Worm (Caenorhabditis elegans) whole organism, L1 larva: ENCODE data around the gene W08A12.3.

Experiments used
- C04F5.9 ChIP-seq: sonication (generic microtip); optimal IDR thresholded peaks from 2 replicates; lab custom pipeline; 2016; ENCODE audit warnings: missing genetic modification characterization, missing compliant biosample characterization
- F16B12.6 ChIP-seq: fragments of 150-350 bp; optimal IDR thresholded peaks from 2 replicates; lab custom pipeline; 2014; ENCODE audit warnings: missing biosample characterization, missing genetic modification characterization
- aly-2 ChIP-seq: fragments of 150-350 bp; optimal IDR thresholded peaks from 2 replicates; lab custom pipeline; 2014; ENCODE audit warnings: missing biosample characterization, missing genetic modification characterization
- ama-1 ChIP-seq: fragments of 150-350 bp; optimal IDR thresholded peaks from 2 replicates; lab custom pipeline; 2014
- blmp-1 ChIP-seq: fragments of 150-350 bp; optimal IDR thresholded peaks from 2 replicates; lab custom pipeline; 2014; ENCODE audit warnings: missing biosample characterization, missing genetic modification characterization
- ceh-63 ChIP-seq: fragments of 200-800 bp; sonication (Bioruptor generic); optimal IDR thresholded peaks from 2 replicates; lab custom pipeline; 2018; ENCODE audit warnings: mild to moderate bottlenecking, missing genetic modification characterization, missing compliant biosample characterization
- ceh-82 ChIP-seq, 3 experiments: fragments of 150-350 bp in 1 of 3; sonication (generic microtip) in 2 of 3; optimal IDR thresholded peaks; 2 replicates each; lab custom pipeline; 2014 to 2017; ENCODE audit warnings: missing biosample characterization in 3 of 3, missing genetic modification characterization in 3 of 3
- ceh-88 ChIP-seq: fragments of 200-800 bp; sonication (Bioruptor generic); IDR thresholded peaks from 2 replicates; pipeline ENCODE4 v1.3.6; 2022; ENCODE audit warnings: missing genetic modification characterization, missing compliant biosample characterization
- dsc-1 ChIP-seq: sonication (generic microtip); optimal IDR thresholded peaks from 2 replicates; lab custom pipeline; 2016; ENCODE audit warnings: mild to moderate bottlenecking, missing genetic modification characterization, missing compliant biosample characterization
- efl-1 ChIP-seq, 4 experiments: fragments of 150-350 bp; optimal IDR thresholded peaks in 3 of 4; peaks in 1 of 4; 1 replicate in 1 of 4; 2 replicates in 3 of 4; lab custom pipeline; 2014; ENCODE audit warnings: missing biosample characterization in 2 of 4, missing genetic modification characterization in 2 of 4, missing genetic modification reagents in 2 of 4
- egl-13 ChIP-seq: sonication (generic microtip); optimal IDR thresholded peaks from 2 replicates; lab custom pipeline; 2016; ENCODE audit warnings: missing genotype, missing genetic modification reagents, missing genetic modification characterization, missing compliant biosample characterization
- elt-2 ChIP-seq: sonication (generic microtip); optimal IDR thresholded peaks from 2 replicates; lab custom pipeline; 2016; ENCODE audit warnings: missing genetic modification characterization, mild to moderate bottlenecking, inconsistent platforms, missing compliant biosample characterization, missing genetic modification reagents
- elt-3 ChIP-seq, 6 experiments: fragments of 150-350 bp in 1 of 6; sonication (generic microtip); optimal IDR thresholded peaks; 2 replicates each; lab custom pipeline; 2017 to 2018; ENCODE audit warnings: missing biosample characterization in 6 of 6, missing genetic modification characterization in 6 of 6, inconsistent platforms in 1 of 6
- ets-5 ChIP-seq: fragments of 200-800 bp; sonication (Bioruptor generic); IDR thresholded peaks from 2 replicates; pipeline ENCODE4 v1.3.6; 2022; ENCODE audit warnings: missing genetic modification characterization, missing compliant biosample characterization
- fkh-8 ChIP-seq: sonication (generic microtip); optimal IDR thresholded peaks from 2 replicates; lab custom pipeline; 2016; ENCODE audit warnings: mild to moderate bottlenecking, missing genetic modification characterization, missing compliant biosample characterization
- grh-1 ChIP-seq: fragments of 200-800 bp; sonication (Bioruptor generic); IDR thresholded peaks from 2 replicates; pipeline ENCODE4 v1.3.6; 2022; ENCODE audit warnings: missing genetic modification reagents, missing genetic modification characterization, missing compliant biosample characterization
- jun-1 ChIP-seq: fragments of 150-350 bp; optimal IDR thresholded peaks from 2 replicates; lab custom pipeline; 2014; ENCODE audit warnings: missing biosample characterization, missing genetic modification reagents, missing genetic modification characterization
- lin-13 ChIP-seq: fragments of 150-350 bp; optimal IDR thresholded peaks from 2 replicates; lab custom pipeline; 2014; ENCODE audit warnings: missing biosample characterization, missing genetic modification reagents, missing genetic modification characterization
- lin-14 ChIP-seq: fragments of 200-800 bp; sonication (Bioruptor generic); optimal IDR thresholded peaks from 2 replicates; lab custom pipeline; 2018; ENCODE audit warnings: mild to moderate bottlenecking, missing genetic modification characterization, moderate library complexity, missing compliant biosample characterization
- lin-35 ChIP-seq, 2 experiments: fragments of 150-350 bp; optimal IDR thresholded peaks; 2 replicates each; lab custom pipeline; 2014; ENCODE audit warnings: missing biosample characterization in 2 of 2, missing genetic modification characterization in 2 of 2, missing genetic modification reagents in 2 of 2
- lin-39 ChIP-seq: fragments of 150-350 bp; optimal IDR thresholded peaks from 2 replicates; lab custom pipeline; 2014; ENCODE audit warnings: missing biosample characterization, missing genetic modification reagents, missing genetic modification characterization
- lir-3 ChIP-seq: sonication (generic microtip); optimal IDR thresholded peaks from 2 replicates; lab custom pipeline; 2016; ENCODE audit warnings: mild to moderate bottlenecking, missing genetic modification characterization, moderate library complexity, missing compliant biosample characterization; ENCODE audit not compliant: poor library complexity
- lsy-2 ChIP-seq, 2 experiments: fragments of 150-350 bp; optimal IDR thresholded peaks; 2 replicates each; lab custom pipeline; 2014; ENCODE audit warnings: missing biosample characterization in 2 of 2, missing genetic modification characterization in 2 of 2
- mdl-1 ChIP-seq, 2 experiments: fragments of 150-350 bp; optimal IDR thresholded peaks; 2 replicates each; lab custom pipeline; 2014 to 2017; ENCODE audit warnings: missing biosample characterization in 2 of 2, missing genetic modification characterization in 2 of 2, inconsistent platforms in 1 of 2
- mep-1 ChIP-seq: fragments of 150-350 bp; optimal IDR thresholded peaks from 2 replicates; lab custom pipeline; 2014; ENCODE audit warnings: missing biosample characterization, missing genetic modification characterization
- nhr-11 ChIP-seq: fragments of 150-350 bp; optimal IDR thresholded peaks from 2 replicates; lab custom pipeline; 2014; ENCODE audit warnings: missing biosample characterization, missing genetic modification characterization
- nhr-19 ChIP-seq: fragments of 200-800 bp; sonication (Bioruptor generic); conservative IDR thresholded peaks from 2 replicates; pipeline ENCODE4 v1.3.6; 2022; ENCODE audit warnings: missing genetic modification characterization, missing compliant biosample characterization
- nhr-47 ChIP-seq: sonication (generic microtip); optimal IDR thresholded peaks from 2 replicates; lab custom pipeline; 2016; ENCODE audit warnings: mild to moderate bottlenecking, missing genetic modification characterization, moderate library complexity, missing compliant biosample characterization
- nhr-71 ChIP-seq: sonication (generic microtip); optimal IDR thresholded peaks from 2 replicates; lab custom pipeline; 2016; ENCODE audit warnings: mild to moderate bottlenecking, missing genetic modification characterization, moderate library complexity, missing compliant biosample characterization
- nhr-76 ChIP-seq: sonication (generic microtip); optimal IDR thresholded peaks from 2 replicates; lab custom pipeline; 2017; ENCODE audit warnings: missing biosample characterization, missing genetic modification characterization
- nhr-77 ChIP-seq: fragments of 150-350 bp; optimal IDR thresholded peaks from 2 replicates; lab custom pipeline; 2014; ENCODE audit warnings: missing biosample characterization, missing genetic modification characterization
- nhr-85 ChIP-seq: sonication (generic microtip); peaks from one replicate; lab custom pipeline; 2016; ENCODE audit warnings: missing genetic modification characterization, inconsistent platforms, missing compliant biosample characterization
- nhr-90 ChIP-seq: sonication (generic microtip); optimal IDR thresholded peaks from 2 replicates; lab custom pipeline; 2016; ENCODE audit warnings: mild to moderate bottlenecking, missing genetic modification characterization, missing compliant biosample characterization; ENCODE audit not compliant: poor library complexity
- pag-3 ChIP-seq: sonication (generic microtip); optimal IDR thresholded peaks from 2 replicates; lab custom pipeline; 2017; ENCODE audit warnings: missing genetic modification characterization, mild to moderate bottlenecking, missing compliant biosample characterization, antibody characterized with exemption, borderline replicate concordance; ENCODE audit not compliant: insufficient read depth
- pqm-1 ChIP-seq: sonication (generic microtip); optimal IDR thresholded peaks from 3 replicates; lab custom pipeline; 2017; ENCODE audit warnings: missing biosample characterization, missing genetic modification characterization
- rnt-1 ChIP-seq: sonication (generic microtip); optimal IDR thresholded peaks from 2 replicates; lab custom pipeline; 2016; ENCODE audit warnings: mild to moderate bottlenecking, missing genetic modification characterization, moderate library complexity, missing compliant biosample characterization
- snpc-4 ChIP-seq: fragments of 150-350 bp; optimal IDR thresholded peaks from 2 replicates; lab custom pipeline; 2014; ENCODE audit warnings: missing biosample characterization, missing genetic modification characterization
- snu-23 ChIP-seq: sonication (generic microtip); optimal IDR thresholded peaks from 2 replicates; lab custom pipeline; 2016; ENCODE audit warnings: missing genetic modification characterization, missing compliant biosample characterization
- sox-4 ChIP-seq: sonication (generic microtip); optimal IDR thresholded peaks from 2 replicates; lab custom pipeline; 2016; ENCODE audit warnings: missing genetic modification characterization, missing compliant biosample characterization
- swsn-7 ChIP-seq: sonication (generic microtip); optimal IDR thresholded peaks from 2 replicates; lab custom pipeline; 2016; ENCODE audit warnings: missing genetic modification characterization, missing compliant biosample characterization
- tbx-2 ChIP-seq: sonication (generic microtip); optimal IDR thresholded peaks from 2 replicates; lab custom pipeline; 2016; ENCODE audit warnings: missing genetic modification characterization, missing compliant biosample characterization
- tlp-1 ChIP-seq: fragments of 150-350 bp; optimal IDR thresholded peaks from 2 replicates; lab custom pipeline; 2014; ENCODE audit warnings: missing biosample characterization, missing genetic modification characterization
- unc-130 ChIP-seq: fragments of 150-350 bp; optimal IDR thresholded peaks from 2 replicates; lab custom pipeline; 2017; ENCODE audit warnings: missing biosample characterization, missing genetic modification characterization, inconsistent platforms
- unc-30 ChIP-seq: sonication (generic microtip); optimal IDR thresholded peaks from 2 replicates; lab custom pipeline; 2017; ENCODE audit warnings: missing biosample characterization, missing genetic modification characterization
- unc-86 ChIP-seq: sonication (generic microtip); optimal IDR thresholded peaks from 2 replicates; lab custom pipeline; 2016; ENCODE audit warnings: missing genetic modification characterization, missing compliant biosample characterization
- unc-98 ChIP-seq: fragments of 200-800 bp; sonication (Bioruptor generic); IDR thresholded peaks from 2 replicates; pipeline ENCODE4 v1.3.6; 2022; ENCODE audit warnings: missing genetic modification characterization, missing compliant biosample characterization
- vab-15 ChIP-seq: sonication (generic microtip); optimal IDR thresholded peaks from 2 replicates; lab custom pipeline; 2017; ENCODE audit warnings: missing genotype, mild to moderate bottlenecking, missing genetic modification characterization, missing compliant biosample characterization
- zag-1 ChIP-seq: fragments of 150-350 bp; optimal IDR thresholded peaks from 2 replicates; lab custom pipeline; 2014; ENCODE audit warnings: missing biosample characterization, missing genetic modification characterization
- zip-4 ChIP-seq: fragments of 200-800 bp; sonication (Bioruptor generic); optimal IDR thresholded peaks from 2 replicates; lab custom pipeline; 2018; ENCODE audit warnings: mild to moderate bottlenecking, missing genetic modification characterization, moderate library complexity, missing compliant biosample characterization
- ztf-11 ChIP-seq, 2 experiments: sonication (generic microtip); optimal IDR thresholded peaks; 2 replicates each; lab custom pipeline; 2016 to 2017; ENCODE audit warnings: missing genetic modification characterization in 2 of 2, missing biosample characterization in 1 of 2, missing compliant biosample characterization in 1 of 2

The W08A12.3 gene

DNA sequence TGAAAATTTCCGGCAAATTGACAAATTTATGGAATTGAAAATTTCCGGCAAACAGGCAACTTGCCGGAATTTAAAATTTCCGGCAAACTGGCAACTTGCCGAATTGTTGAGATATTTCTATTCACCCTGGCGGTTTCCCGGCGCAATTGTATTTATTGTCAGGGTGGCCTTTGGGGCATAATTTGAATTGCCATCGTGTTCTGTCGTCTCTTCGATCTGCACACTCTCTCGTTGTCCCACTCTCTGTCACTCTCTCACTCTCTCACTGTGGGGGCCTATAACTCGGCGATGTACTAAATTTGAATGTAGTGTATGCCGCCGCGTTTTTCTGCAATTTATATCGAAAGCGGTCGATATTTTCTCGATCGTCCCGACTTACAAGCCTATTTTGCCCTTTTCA, 20.3 kb downstream of the W08A12.3 start:
- TF ChIP-seq mep-1 (tag; lab: Kevin White, UChicago) (peak; percentile 1), unc-130 (no peak), aly-2 (no peak), C04F5.9 (tag; lab: Kevin White, UChicago) (no peak), zag-1 (tag; lab: Kevin White, UChicago) (no peak), nhr-71 (tag; lab: Kevin White, UChicago) (peak; percentile 9), F16B12.6 (tag; lab: Kevin White, UChicago) (no peak), ets-5 (GFP tag; lab: Robert Waterston, UW) (no peak), nhr-77 (tag; lab: Kevin White, UChicago) (no peak), ceh-63 (GFP tag; lab: Kevin White, UChicago) (no peak), nhr-85 (tag; lab: Kevin White, UChicago) (peak; percentile 12), snu-23 (GFP tag; lab: Kevin White, UChicago) (peak; percentile 16), unc-98 (GFP tag; lab: Robert Waterston, UW) (no peak), lin-35 (GFP tag; optimal IDR thresholded peaks at IDR 0.05; lab: Kevin White, UChicago) (peak in 1 of 2 experiments; percentile 6), ama-1 (lab: Kevin White, UChicago) (no peak), elt-3 (tag; optimal IDR thresholded peaks at IDR 0.05; lab: Kevin White, UChicago) (no peak), dsc-1 (tag; lab: Kevin White, UChicago) (peak; percentile 3), sox-4 (tag; lab: Kevin White, UChicago) (no peak), mdl-1 (tag; optimal IDR thresholded peaks at IDR 0.05; lab: Kevin White, UChicago) (no peak), swsn-7 (tag; lab: Kevin White, UChicago) (peak; percentile 13), efl-1 (optimal IDR thresholded peaks at IDR 0.05; lab: Kevin White, UChicago) (peak; percentile 26 to 61), efl-1 (GFP tag; optimal IDR thresholded peaks at IDR 0.05 in 1 of 2; lab: Kevin White, UChicago) (peak in 1 of 2 experiments; percentile 91), nhr-11 (tag; lab: Kevin White, UChicago) (no peak), rnt-1 (tag; lab: Kevin White, UChicago) (no peak), pag-3 (tag; lab: Kevin White, UChicago) (no peak), lin-14 (GFP tag; lab: Kevin White, UChicago) (peak; percentile 21), pqm-1 (tag; lab: Kevin White, UChicago) (no peak)

DNA sequence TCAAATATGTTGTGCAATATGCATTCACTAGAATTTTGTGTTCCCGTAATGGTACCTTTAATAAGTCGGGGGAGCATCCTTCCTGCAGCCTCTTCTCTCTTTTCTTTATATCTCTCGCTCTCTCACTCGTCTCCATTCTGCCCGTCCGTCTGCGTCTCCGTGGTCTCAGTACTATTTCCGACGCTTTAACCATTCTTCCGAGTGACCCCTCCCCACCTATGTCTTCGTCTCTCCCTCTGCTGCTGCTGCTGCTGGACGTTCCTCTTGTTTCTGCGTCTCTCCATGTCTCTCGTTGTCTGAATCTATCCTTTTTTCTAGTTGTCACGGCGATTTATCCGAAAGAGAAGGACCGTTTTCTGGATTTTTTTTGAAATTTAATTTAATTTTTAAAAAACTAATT, 21.2 kb downstream of the W08A12.3 start:
- TF ChIP-seq ztf-11 (tag; optimal IDR thresholded peaks at IDR 0.05; lab: Kevin White, UChicago) (peak in 1 of 2 experiments; percentile 63), zag-1 (tag; lab: Kevin White, UChicago) (no peak), blmp-1 (no peak), lir-3 (no peak), zip-4 (GFP tag; lab: Kevin White, UChicago) (no peak), mdl-1 (tag; optimal IDR thresholded peaks at IDR 0.05; lab: Kevin White, UChicago) (peak in 1 of 2 experiments; percentile 62), tlp-1 (no peak), dsc-1 (tag; lab: Kevin White, UChicago) (peak; percentile 60), nhr-19 (GFP tag; lab: Robert Waterston, UW) (peak; percentile 60), ceh-88 (GFP tag; lab: Robert Waterston, UW) (no peak), ceh-82 (tag; optimal IDR thresholded peaks at IDR 0.05; lab: Kevin White, UChicago) (peak in 2 of 3 experiments; percentile 49 to 66), sox-4 (tag; lab: Kevin White, UChicago) (no peak), jun-1 (tag; lab: Kevin White, UChicago) (peak; percentile 34), unc-30 (tag; lab: Kevin White, UChicago) (no peak), egl-13 (peak; percentile 66), tbx-2 (tag; lab: Kevin White, UChicago) (peak; percentile 80), fkh-8 (tag; lab: Kevin White, UChicago) (peak; percentile 25), rnt-1 (tag; lab: Kevin White, UChicago) (peak; percentile 79), mep-1 (tag; lab: Kevin White, UChicago) (peak; percentile 78), unc-86 (tag; lab: Kevin White, UChicago) (peak; percentile 82), vab-15 (tag; lab: Kevin White, UChicago) (no peak), nhr-90 (peak; percentile 53), nhr-47 (tag; lab: Kevin White, UChicago) (peak; percentile 80), lin-13 (peak; percentile 66), nhr-76 (no peak), lsy-2 (tag; optimal IDR thresholded peaks at IDR 0.05; lab: Kevin White, UChicago) (peak; percentile 61 to 69), elt-2 (tag; lab: Kevin White, UChicago) (peak; percentile 21), snpc-4 (tag; lab: Kevin White, UChicago) (peak; percentile 11), nhr-71 (tag; lab: Kevin White, UChicago) (peak; percentile 89), lin-39 (peak; percentile 28), grh-1 (GFP tag; lab: Robert Waterston, UW) (peak; percentile 8; the same call in 1 of the 2 replicates), nhr-85 (tag; lab: Kevin White, UChicago) (peak; percentile 69), lin-14 (GFP tag; lab: Kevin White, UChicago) (peak; percentile 92)
